Worm (Caenorhabditis elegans): ENCODE results near the gene spds-1.

The spds-1 gene

ce11 chrII:12805161-12805560 lies 1.5 kb upstream of the spds-1 start, which contains the start of the genes Y46G5A.18 and Y46G5A.47:
Y46G5A.18 (minus strand) TSS chrII:12805261.
Y46G5A.47 (minus strand) TSS chrII:12805306.
- TF ChIP-seq nhr-129 (tag; optimal IDR thresholded peaks at IDR 0.05), result no peak
- TF ChIP-seq ceh-16 (tag; optimal IDR thresholded peaks at IDR 0.05), result no peak
- no peak for TF ChIP-seq sma-9 (GFP tag; optimal IDR thresholded peaks at IDR 0.05)
- no peak for TF ChIP-seq sma-9 (tag; optimal IDR thresholded peaks at IDR 0.05)

ce11 chrII:12805765-12806384 lies 824 bp upstream of the spds-1 start:
- TF ChIP-seq zag-1 (tag; optimal IDR thresholded peaks at IDR 0.05) (peak; percentile 2), peb-1 (tag; optimal IDR thresholded peaks at IDR 0.05) (no peak), crh-2 (tag; optimal IDR thresholded peaks at IDR 0.05) (peak; percentile 13), fos-1 (tag; optimal IDR thresholded peaks at IDR 0.05) (peak; percentile 11), C34F6.9 (tag; optimal IDR thresholded peaks at IDR 0.05) (peak; percentile 58), egl-27 (tag; optimal IDR thresholded peaks at IDR 0.05) (peak; percentile 9), nhr-237 (tag; optimal IDR thresholded peaks at IDR 0.05) (no peak), lin-11 (tag; optimal IDR thresholded peaks at IDR 0.05) (peak; percentile 45), nhr-77 (tag; optimal IDR thresholded peaks at IDR 0.05) (no peak), F13H6.1 (tag; optimal IDR thresholded peaks at IDR 0.05) (peak; percentile 35), lsy-2 (tag; optimal IDR thresholded peaks at IDR 0.05) (peak; percentile 23 to 60), lin-39 (tag; optimal IDR thresholded peaks at IDR 0.05) (no peak), dmd-4 (tag; optimal IDR thresholded peaks at IDR 0.05) (no peak), nhr-6 (tag; optimal IDR thresholded peaks at IDR 0.05) (no peak), mab-5 (tag; optimal IDR thresholded peaks at IDR 0.05) (no peak), elt-1 (tag; optimal IDR thresholded peaks at IDR 0.05) (no peak), skn-1 (tag; optimal IDR thresholded peaks at IDR 0.05) (no peak), unc-55 (GFP tag; optimal IDR thresholded peaks at IDR 0.05) (peak; percentile 76), R02D3.7 (tag; optimal IDR thresholded peaks at IDR 0.05) (no peak), lin-13 (GFP tag; optimal IDR thresholded peaks at IDR 0.05) (peak; percentile 31), unc-39 (tag; optimal IDR thresholded peaks at IDR 0.05) (no peak), nhr-129 (tag; optimal IDR thresholded peaks at IDR 0.05) (peak; percentile 54), ama-1 (optimal IDR thresholded peaks at IDR 0.05) (no peak), sma-3 (GFP tag; optimal IDR thresholded peaks at IDR 0.05) (no peak), nhr-21 (tag; optimal IDR thresholded peaks at IDR 0.05) (no peak), mbf-1 (tag; optimal IDR thresholded peaks at IDR 0.05) (no peak)

ce11 chrII:12808746-12809145 lies 2.0 kb downstream of the spds-1 start:
- TF ChIP-seq mdl-1 (tag; optimal IDR thresholded peaks at IDR 0.05) (no peak), lin-39 (tag; optimal IDR thresholded peaks at IDR 0.05) (no peak), dmd-4 (tag; optimal IDR thresholded peaks at IDR 0.05) (no peak), nhr-21 (tag; optimal IDR thresholded peaks at IDR 0.05) (no peak), unc-62 (GFP tag; optimal IDR thresholded peaks at IDR 0.05) (no peak), unc-55 (GFP tag; optimal IDR thresholded peaks at IDR 0.05) (no peak), peb-1 (tag; optimal IDR thresholded peaks at IDR 0.05) (no peak), ceh-16 (tag; optimal IDR thresholded peaks at IDR 0.05) (no peak), nhr-6 (tag; optimal IDR thresholded peaks at IDR 0.05) (no peak), crh-2 (tag; optimal IDR thresholded peaks at IDR 0.05) (no peak), skn-1 (tag; optimal IDR thresholded peaks at IDR 0.05) (no peak), mab-5 (tag; optimal IDR thresholded peaks at IDR 0.05) (no peak), nhr-77 (tag; optimal IDR thresholded peaks at IDR 0.05) (no peak), aly-2 (tag; optimal IDR thresholded peaks at IDR 0.05) (no peak), F13H6.1 (tag; optimal IDR thresholded peaks at IDR 0.05) (no peak), ZK546.5 (tag; optimal IDR thresholded peaks at IDR 0.05) (no peak)

- TF ChIP-seq ZK546.5 (tag; optimal IDR thresholded peaks at IDR 0.05), result no peak
- TF ChIP-seq nhr-129 (tag; optimal IDR thresholded peaks at IDR 0.05), result peak; percentile 72
Observed at ce11 chrII:12809725-12810124, 3.0 kb downstream of the spds-1 start.

- TF ChIP-seq nhr-6 (tag; optimal IDR thresholded peaks at IDR 0.05) (no peak), fos-1 (tag; optimal IDR thresholded peaks at IDR 0.05) (peak; percentile 5)
Observed at ce11 chrII:12810709-12811108, 4.0 kb downstream of the spds-1 start, which contains the start of gene Y46G5A.20. Y46G5A.20 (plus strand) TSS chrII:12811009.
